Worm (Caenorhabditis elegans) whole organism, early embryonic: ENCODE measurements around the gene nspg-11.
"Not testable (repeated sequence)": the region's sequence is repeated elsewhere in the genome, so short reads cannot be mapped to it uniquely, and the experiment has no call there.

Source experiments
- B0310.2 ChIP-seq: sonication (generic microtip); optimal IDR thresholded peaks from 2 replicates; lab custom pipeline; 2016; ENCODE audit warnings: mild to moderate bottlenecking, missing genetic modification characterization, missing compliant biosample characterization
- F13C5.2 ChIP-seq: sonication (generic microtip); optimal IDR thresholded peaks from 2 replicates; lab custom pipeline; 2017; ENCODE audit warnings: mild to moderate bottlenecking, missing genetic modification characterization, inconsistent platforms, missing compliant biosample characterization
- aly-1 ChIP-seq: sonication (generic microtip); optimal IDR thresholded peaks from 2 replicates; lab custom pipeline; 2016; ENCODE audit warnings: missing genetic modification characterization, missing compliant biosample characterization
- ama-1 ChIP-seq: fragments of 150-350 bp; optimal IDR thresholded peaks from 2 replicates; lab custom pipeline; 2014
- ceh-13 ChIP-seq: fragments of 200-800 bp; sonication (Bioruptor generic); optimal IDR thresholded peaks from 2 replicates; lab custom pipeline; 2018; ENCODE audit warnings: mild to moderate bottlenecking, missing genetic modification characterization, missing compliant biosample characterization
- ceh-36 ChIP-seq: sonication (generic microtip); optimal IDR thresholded peaks from 2 replicates; lab custom pipeline; 2016; ENCODE audit warnings: missing genetic modification characterization, inconsistent platforms, missing compliant biosample characterization
- ets-7 ChIP-seq: sonication (generic microtip); optimal IDR thresholded peaks from 2 replicates; lab custom pipeline; 2016; ENCODE audit warnings: missing genotype, missing genetic modification characterization, missing compliant biosample characterization
- flt-1 ChIP-seq: fragments of 200-800 bp; sonication (Bioruptor generic); IDR thresholded peaks from 2 replicates; pipeline ENCODE4 v1.3.6; 2022; ENCODE audit warnings: missing genetic modification characterization, missing compliant biosample characterization
- hmbx-1 ChIP-seq: sonication (generic microtip); optimal IDR thresholded peaks from 2 replicates; lab custom pipeline; 2016; ENCODE audit warnings: mild to moderate bottlenecking, missing genetic modification characterization, missing compliant biosample characterization
- hmg-4 ChIP-seq: fragments of 200-800 bp; sonication (Bioruptor generic); optimal IDR thresholded peaks from 2 replicates; lab custom pipeline; 2018; ENCODE audit warnings: mild to moderate bottlenecking, missing genetic modification characterization, missing compliant biosample characterization
- hnd-1 ChIP-seq: sonication (generic microtip); optimal IDR thresholded peaks from 2 replicates; lab custom pipeline; 2016; ENCODE audit warnings: missing genetic modification characterization, missing compliant biosample characterization
- pes-1 ChIP-seq: fragments of 200-800 bp; sonication (Bioruptor generic); IDR thresholded peaks from 2 replicates; pipeline ENCODE4 v1.3.6; 2022; ENCODE audit warnings: missing genetic modification reagents, missing genetic modification characterization, missing compliant biosample characterization
- scrt-1 ChIP-seq: fragments of 200-800 bp; sonication (Bioruptor generic); IDR thresholded peaks from 2 replicates; pipeline ENCODE4 v1.3.6; 2022; ENCODE audit warnings: missing genetic modification characterization, missing compliant biosample characterization
- sea-1 ChIP-seq: fragments of 200-800 bp; sonication (Bioruptor generic); conservative IDR thresholded peaks from 2 replicates; pipeline ENCODE4 v1.3.6; 2022; ENCODE audit warnings: missing genetic modification characterization, missing compliant biosample characterization
- tbx-11 ChIP-seq: fragments of 200-800 bp; sonication (Bioruptor generic); IDR thresholded peaks from 2 replicates; pipeline ENCODE4 v1.3.6; 2022; ENCODE audit warnings: missing genetic modification characterization, missing compliant biosample characterization
- tbx-37 ChIP-seq: fragments of 200-800 bp; sonication (Bioruptor generic); conservative IDR thresholded peaks from 2 replicates; pipeline ENCODE4 v1.3.6; 2022; ENCODE audit warnings: missing genetic modification reagents, missing genetic modification characterization, missing compliant biosample characterization
- tra-4 ChIP-seq: sonication (generic microtip); optimal IDR thresholded peaks from 2 replicates; lab custom pipeline; 2017; ENCODE audit warnings: missing genetic modification characterization, missing compliant biosample characterization

The nspg-11 gene

ce11 chrIV:9312827-9313226 lies 11.1 kb downstream of the nspg-11 start, which contains the start of gene F49C12.7:
Gene F49C12.7 (minus strand): TSS chrIV:9312927.
- not testable (repeated sequence) for TF ChIP-seq ama-1 (lab: Kevin White, UChicago); tbx-37 (GFP tag; lab: Robert Waterston, UW); F13C5.2

- TF ChIP-seq scrt-1 (no peak), sea-1 (GFP tag; lab: Robert Waterston, UW) (no peak), hmg-4 (GFP tag; lab: Kevin White, UChicago) (no peak), aly-1 (no peak), hmbx-1 (no peak), ama-1 (lab: Kevin White, UChicago) (no peak), ceh-36 (tag; lab: Kevin White, UChicago) (no peak)
Measured at ce11 chrIV:9310935-9311566, 12.8 kb downstream of the nspg-11 start.

ce11 chrIV:9308975-9309374 lies 14.9 kb downstream of the nspg-11 start, which contains the start of gene F49C12.6:
Gene F49C12.6 (minus strand): TSS chrIV:9309075.
- TF ChIP-seq scrt-1, result no peak
- TF ChIP-seq tbx-37 (GFP tag; lab: Robert Waterston, UW), result no peak
- TF ChIP-seq ceh-36 (tag; lab: Kevin White, UChicago), result no peak
- TF ChIP-seq sea-1 (GFP tag; lab: Robert Waterston, UW), result no peak
- TF ChIP-seq tbx-11, result no peak
- TF ChIP-seq ama-1 (lab: Kevin White, UChicago), result no peak
- no peak for TF ChIP-seq ets-7 (tag; lab: Kevin White, UChicago)
- TF ChIP-seq pes-1, result no peak

DNA sequence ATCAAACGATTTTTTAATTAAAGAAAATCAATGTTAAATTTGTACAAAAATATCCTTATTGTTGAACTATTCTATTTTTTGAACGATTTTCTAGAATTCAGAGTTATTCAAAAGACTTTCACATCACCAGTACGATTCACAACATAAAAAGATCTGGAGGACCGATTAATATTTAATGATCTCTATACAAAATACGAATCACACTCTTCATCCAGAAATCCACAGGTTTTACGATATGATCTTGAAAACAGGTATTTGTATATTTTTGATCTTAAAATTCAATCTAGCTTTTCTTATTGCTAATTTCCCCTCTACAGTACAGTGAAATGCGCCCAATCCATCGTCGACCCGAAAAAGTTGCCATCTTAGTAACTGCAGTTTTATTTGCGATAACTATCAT lies 19.3 kb downstream of the nspg-11 start, which contains the start of gene F49C12.5:
TSS of gene F49C12.5 (plus strand) at position 301 of the 400 bp plus-strand sequence.
- TF ChIP-seq hnd-1 (tag; lab: Kevin White, UChicago) (no peak), pes-1 (no peak), flt-1 (GFP tag; lab: Robert Waterston, UW) (no peak), hmbx-1 (no peak), ceh-36 (tag; lab: Kevin White, UChicago) (no peak), sea-1 (GFP tag; lab: Robert Waterston, UW) (no peak), ceh-13 (GFP tag; lab: Kevin White, UChicago) (no peak), tbx-11 (no peak), hmg-4 (GFP tag; lab: Kevin White, UChicago) (no peak), aly-1 (no peak), F13C5.2 (no peak), tbx-37 (GFP tag; lab: Robert Waterston, UW) (no peak), tra-4 (no peak), B0310.2 (no peak), ets-7 (tag; lab: Kevin White, UChicago) (no peak), ama-1 (lab: Kevin White, UChicago) (no peak), scrt-1 (no peak)

ce11 chrIV:9303994-9304393 lies 19.9 kb downstream of the nspg-11 start, which contains the start of gene F49C12.4:
Gene F49C12.4 (minus strand): TSS chrIV:9304094.
- no peak for TF ChIP-seq aly-1
- TF ChIP-seq F13C5.2, result no peak
- no peak for TF ChIP-seq pes-1
- no peak for TF ChIP-seq tbx-11
- no peak for TF ChIP-seq B0310.2
- no peak for TF ChIP-seq ets-7 (tag; lab: Kevin White, UChicago)
- TF ChIP-seq sea-1 (GFP tag; lab: Robert Waterston, UW), result no peak
- TF ChIP-seq ama-1 (lab: Kevin White, UChicago), result no peak
- TF ChIP-seq flt-1 (GFP tag; lab: Robert Waterston, UW), result no peak
- no peak for TF ChIP-seq tbx-37 (GFP tag; lab: Robert Waterston, UW)
- no peak for TF ChIP-seq hmbx-1
- TF ChIP-seq ceh-13 (GFP tag; lab: Kevin White, UChicago), result no peak
- no peak for TF ChIP-seq scrt-1

DNA sequence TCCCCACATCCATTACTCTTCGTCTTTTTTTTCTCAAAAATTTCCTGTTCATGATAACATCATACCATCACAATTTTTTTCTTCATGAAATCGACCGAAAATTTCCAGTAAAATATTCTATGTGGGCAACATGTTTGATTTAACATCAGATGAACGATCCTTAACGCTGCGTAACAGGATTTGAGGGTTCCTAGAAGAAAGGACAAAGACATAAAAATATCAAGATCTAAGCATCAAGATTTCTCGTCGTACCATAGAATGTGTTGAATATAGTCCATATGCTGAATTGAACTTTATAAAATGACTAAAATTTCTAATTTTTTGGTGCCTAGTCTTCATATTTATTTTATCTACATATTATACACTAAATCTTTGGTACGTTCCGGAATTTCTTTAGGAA lies 23.8 kb downstream of the nspg-11 start, which contains the start of gene F49C12.3:
TSS of gene F49C12.3 (plus strand) at position 301 of the 400 bp plus-strand sequence.
- no peak for TF ChIP-seq ama-1 (lab: Kevin White, UChicago)
- no peak for TF ChIP-seq ceh-36 (tag; lab: Kevin White, UChicago)
- no peak for TF ChIP-seq flt-1 (GFP tag; lab: Robert Waterston, UW)
- TF ChIP-seq pes-1, result no peak
- TF ChIP-seq tbx-37 (GFP tag; lab: Robert Waterston, UW), result no peak
- no peak for TF ChIP-seq ceh-13 (GFP tag; lab: Kevin White, UChicago)
- no peak for TF ChIP-seq F13C5.2
- no peak for TF ChIP-seq scrt-1
- TF ChIP-seq hmbx-1, result no peak
- TF ChIP-seq sea-1 (GFP tag; lab: Robert Waterston, UW), result no peak
- no peak for TF ChIP-seq aly-1
- no peak for TF ChIP-seq tra-4

DNA sequence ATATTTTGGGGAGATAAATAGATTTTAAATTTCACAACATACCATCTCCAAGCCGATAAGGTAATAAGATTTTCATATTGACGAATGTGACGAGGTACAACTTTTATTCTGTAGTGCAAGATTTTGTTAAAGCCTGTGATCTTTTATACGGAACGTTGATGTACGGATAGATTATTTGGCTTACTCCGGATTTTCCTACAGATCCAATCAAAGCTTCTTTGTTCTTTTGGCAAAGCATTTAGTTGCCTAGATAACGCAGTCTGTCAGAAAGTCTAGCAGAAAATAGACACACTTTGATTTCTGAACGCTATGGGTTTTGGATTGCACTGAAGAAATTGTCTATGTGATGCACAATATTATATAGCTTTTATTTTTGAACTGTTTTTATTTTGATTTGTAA lies 24.7 kb downstream of the nspg-11 start, which contains the start of gene F49C12.2:
TSS of gene F49C12.2 (minus strand) at position 101 of the 400 bp plus-strand sequence.
- no peak for TF ChIP-seq hmbx-1
- no peak for TF ChIP-seq aly-1
- TF ChIP-seq hnd-1 (tag; lab: Kevin White, UChicago), result no peak
- TF ChIP-seq sea-1 (GFP tag; lab: Robert Waterston, UW), result no peak
- TF ChIP-seq ceh-13 (GFP tag; lab: Kevin White, UChicago), result no peak
- no peak for TF ChIP-seq scrt-1
- TF ChIP-seq B0310.2, result no peak
- no peak for TF ChIP-seq tbx-37 (GFP tag; lab: Robert Waterston, UW)
- no peak for TF ChIP-seq tra-4
- no peak for TF ChIP-seq tbx-11
- no peak for TF ChIP-seq ceh-36 (tag; lab: Kevin White, UChicago)
- TF ChIP-seq ets-7 (tag; lab: Kevin White, UChicago), result no peak
- no peak for TF ChIP-seq ama-1 (lab: Kevin White, UChicago)

ce11 chrIV:9296285-9296684 lies 27.6 kb downstream of the nspg-11 start, which contains the start of gene F49C12.1:
Gene F49C12.1 (minus strand): TSS chrIV:9296354.
- TF ChIP-seq ets-7 (tag; lab: Kevin White, UChicago) (no peak), sea-1 (GFP tag; lab: Robert Waterston, UW) (no peak), hnd-1 (tag; lab: Kevin White, UChicago) (no peak), ceh-13 (GFP tag; lab: Kevin White, UChicago) (no peak), ceh-36 (tag; lab: Kevin White, UChicago) (no peak), tbx-11 (no peak), flt-1 (GFP tag; lab: Robert Waterston, UW) (no peak), ama-1 (lab: Kevin White, UChicago) (no peak), B0310.2 (no peak), hmbx-1 (no peak), hmg-4 (GFP tag; lab: Kevin White, UChicago) (no peak), F13C5.2 (no peak), scrt-1 (no peak), aly-1 (no peak), pes-1 (no peak), tra-4 (no peak)
